Worm (Caenorhabditis elegans) whole organism, L4 larva: ENCODE results near the gene nspg-10.
A peak's percentile ranks its signal among the peaks of the same experiment; 100 is the strongest.

Experiments used
- F44E2.7 ChIP-seq: fragments of 200-800 bp; sonication (Bioruptor generic); IDR thresholded peaks from 2 replicates; pipeline ENCODE4 v2.1.2; 2022; ENCODE audit warnings: missing genetic modification characterization, missing compliant biosample characterization
- T20F7.1 ChIP-seq: fragments of 200-800 bp; sonication (Bioruptor generic); optimal IDR thresholded peaks from 2 replicates; lab custom pipeline; 2018; ENCODE audit warnings: mild to moderate bottlenecking, missing genetic modification characterization, missing compliant biosample characterization
- Y48G9A.11 ChIP-seq: fragments of 200-800 bp; sonication (Bioruptor generic); IDR thresholded peaks from 2 replicates; pipeline ENCODE4 v1.3.6; 2022; ENCODE audit warnings: missing genetic modification reagents, missing genetic modification characterization, missing compliant biosample characterization
- Y75B8A.6 ChIP-seq: fragments of 200-800 bp; sonication (Bioruptor generic); IDR thresholded peaks from 2 replicates; pipeline ENCODE4 v1.3.6; 2022; ENCODE audit warnings: missing genetic modification reagents, missing genetic modification characterization, missing compliant biosample characterization
- aha-1 ChIP-seq: fragments of 150-350 bp; peaks from one replicate; lab custom pipeline; 2014; ENCODE audit warnings: missing biosample characterization, missing genetic modification characterization
- aly-2 ChIP-seq: sonication (generic microtip); optimal IDR thresholded peaks from 2 replicates; lab custom pipeline; 2018; ENCODE audit warnings: missing biosample characterization, missing genetic modification characterization
- ama-1 ChIP-seq: fragments of 150-350 bp; optimal IDR thresholded peaks from 2 replicates; lab custom pipeline; 2014; ENCODE audit warnings: inconsistent platforms, mixed read lengths
- arid-1 ChIP-seq: fragments of 200-800 bp; sonication (Bioruptor generic); conservative IDR thresholded peaks from 2 replicates; pipeline ENCODE4 v1.3.6; 2022; ENCODE audit warnings: missing genetic modification reagents, missing genetic modification characterization, missing compliant biosample characterization
- attf-4 ChIP-seq: sonication (generic microtip); optimal IDR thresholded peaks from 3 replicates; lab custom pipeline; 2017; ENCODE audit warnings: missing biosample characterization, missing genetic modification characterization
- ceh-28 ChIP-seq: fragments of 150-350 bp; optimal IDR thresholded peaks from 2 replicates; lab custom pipeline; 2014; ENCODE audit warnings: missing biosample characterization, missing genetic modification reagents, missing genetic modification characterization
- ceh-32 ChIP-seq: sonication (generic microtip); optimal IDR thresholded peaks from 2 replicates; lab custom pipeline; 2016; ENCODE audit warnings: mild to moderate bottlenecking, missing genetic modification characterization, missing compliant biosample characterization; ENCODE audit not compliant: poor library complexity
- ces-1 ChIP-seq: fragments of 150-350 bp; sonication (generic microtip); optimal IDR thresholded peaks from 4 replicates; lab custom pipeline; 2014; ENCODE audit warnings: missing biosample characterization, missing genetic modification reagents, missing genetic modification characterization
- ctbp-1 ChIP-seq: fragments of 200-800 bp; sonication (Bioruptor generic); IDR thresholded peaks from 2 replicates; pipeline ENCODE4 v1.3.6; 2022; ENCODE audit warnings: missing genetic modification reagents, missing genetic modification characterization, missing compliant biosample characterization
- daf-19 ChIP-seq: fragments of 200-800 bp; sonication (Bioruptor generic); conservative IDR thresholded peaks from 2 replicates; pipeline ENCODE4 v1.3.6; 2022; ENCODE audit warnings: missing genetic modification characterization, missing compliant biosample characterization
- dmd-6 ChIP-seq: fragments of 200-800 bp; sonication (Bioruptor generic); IDR thresholded peaks from 2 replicates; pipeline ENCODE4 v1.3.6; 2022; ENCODE audit warnings: missing genetic modification reagents, missing genetic modification characterization, missing compliant biosample characterization
- duxl-1 ChIP-seq: sonication (generic microtip); optimal IDR thresholded peaks from 2 replicates; lab custom pipeline; 2016; ENCODE audit warnings: mild to moderate bottlenecking, missing genetic modification characterization, moderate library complexity, missing compliant biosample characterization; ENCODE audit not compliant: poor library complexity
- dve-1 ChIP-seq: sonication (generic microtip); optimal IDR thresholded peaks from 2 replicates; lab custom pipeline; 2017; ENCODE audit warnings: antibody characterized with exemption, mild to moderate bottlenecking, missing genetic modification characterization, missing compliant biosample characterization; ENCODE audit not compliant: insufficient read depth
- egl-43 ChIP-seq: fragments of 200-800 bp; sonication (Bioruptor generic); IDR thresholded peaks from 2 replicates; pipeline ENCODE4 v1.3.6; 2022; ENCODE audit warnings: missing genetic modification reagents, missing genetic modification characterization, missing compliant biosample characterization
- fkh-10 ChIP-seq: fragments of 150-350 bp; optimal IDR thresholded peaks from 2 replicates; lab custom pipeline; 2014; ENCODE audit warnings: missing biosample characterization, missing genetic modification reagents, missing genetic modification characterization
- hif-1 ChIP-seq, 2 experiments: sonication (generic microtip); optimal IDR thresholded peaks; 2 replicates each; lab custom pipeline; 2016 to 2017; ENCODE audit warnings: missing compliant biosample characterization in 2 of 2, missing genetic modification characterization in 2 of 2, missing genetic modification reagents in 2 of 2, missing genotype in 2 of 2, mild to moderate bottlenecking in 1 of 2
- hlh-11 ChIP-seq: fragments of 200-800 bp; sonication (Bioruptor generic); optimal IDR thresholded peaks from 2 replicates; lab custom pipeline; 2018; ENCODE audit warnings: mild to moderate bottlenecking, missing genetic modification characterization, missing compliant biosample characterization
- jun-1 ChIP-seq: fragments of 150-350 bp; optimal IDR thresholded peaks from 2 replicates; lab custom pipeline; 2014; ENCODE audit warnings: missing biosample characterization, missing genetic modification reagents, missing genetic modification characterization
- lin-1 ChIP-seq: fragments of 200-800 bp; sonication (Bioruptor generic); IDR thresholded peaks from 2 replicates; pipeline ENCODE4 v1.3.6; 2022; ENCODE audit warnings: missing genetic modification reagents, missing genetic modification characterization, missing compliant biosample characterization
- lin-29 ChIP-seq: fragments of 200-800 bp; sonication (Bioruptor generic); IDR thresholded peaks from 2 replicates; pipeline ENCODE4 v1.3.6; 2022; ENCODE audit warnings: missing genetic modification reagents, missing genetic modification characterization, missing compliant biosample characterization
- madf-5 ChIP-seq, 2 experiments: fragments of 200-800 bp; sonication (Bioruptor generic); IDR thresholded peaks; 2 replicates each; pipeline ENCODE4 v1.3.6; 2022; ENCODE audit warnings: missing compliant biosample characterization in 2 of 2, missing genetic modification characterization in 2 of 2
- madf-9 ChIP-seq: fragments of 200-800 bp; sonication (Bioruptor generic); conservative IDR thresholded peaks from 2 replicates; pipeline ENCODE4 v1.3.6; 2022; ENCODE audit warnings: missing genetic modification reagents, missing genetic modification characterization, missing compliant biosample characterization
- mdl-1 ChIP-seq, 2 experiments: fragments of 150-350 bp in 1 of 2; sonication (generic microtip) in 1 of 2; optimal IDR thresholded peaks; 2 replicates each; lab custom pipeline; 2014 to 2017; ENCODE audit warnings: missing biosample characterization in 2 of 2, missing genetic modification characterization in 2 of 2
- mes-2 ChIP-seq: sonication (generic microtip); optimal IDR thresholded peaks from 2 replicates; lab custom pipeline; 2016; ENCODE audit warnings: missing genotype, mild to moderate bottlenecking, missing genetic modification characterization, missing compliant biosample characterization; ENCODE audit not compliant: poor library complexity, severe bottlenecking
- nhr-237 ChIP-seq: sonication (generic microtip); optimal IDR thresholded peaks from 2 replicates; lab custom pipeline; 2017; ENCODE audit warnings: missing biosample characterization, missing genetic modification characterization
- nhr-48 ChIP-seq: sonication (generic microtip); optimal IDR thresholded peaks from 2 replicates; lab custom pipeline; 2016; ENCODE audit warnings: mild to moderate bottlenecking, missing genetic modification characterization, missing compliant biosample characterization
- nhr-6 ChIP-seq: fragments of 150-350 bp; optimal IDR thresholded peaks from 2 replicates; lab custom pipeline; 2014; ENCODE audit warnings: missing biosample characterization, missing genetic modification characterization
- pha-4 ChIP-seq, 2 experiments: fragments of 150-350 bp in 1 of 2; fragments of 200-800 bp in 1 of 2; sonication (Bioruptor generic) in 1 of 2; IDR thresholded peaks in 1 of 2; optimal IDR thresholded peaks in 1 of 2; 2 replicates each; pipeline versions ENCODE4 v1.3.6 to Lab custom; 2014 to 2022; ENCODE audit warnings: missing genetic modification characterization in 2 of 2, missing genetic modification reagents in 2 of 2, missing biosample characterization in 1 of 2, missing compliant biosample characterization in 1 of 2
- pqm-1 ChIP-seq: sonication (generic microtip); optimal IDR thresholded peaks from 2 replicates; lab custom pipeline; 2017; ENCODE audit warnings: missing biosample characterization, missing genetic modification characterization
- saeg-2 ChIP-seq: fragments of 200-800 bp; sonication (Bioruptor generic); IDR thresholded peaks from 2 replicates; pipeline ENCODE4 v1.3.6; 2022; ENCODE audit warnings: missing genetic modification reagents, missing genetic modification characterization, missing compliant biosample characterization
- set-16 ChIP-seq: fragments of 200-800 bp; sonication (Bioruptor generic); IDR thresholded peaks from 2 replicates; pipeline ENCODE4 v1.3.6; 2022; ENCODE audit warnings: missing genetic modification reagents, missing genetic modification characterization, missing compliant biosample characterization
- snpc-1.2 ChIP-seq: fragments of 200-800 bp; sonication (Bioruptor generic); IDR thresholded peaks from 2 replicates; pipeline ENCODE4 v1.3.6; 2022; ENCODE audit warnings: missing genetic modification reagents, missing genetic modification characterization, missing compliant biosample characterization
- unc-62 ChIP-seq, 3 experiments: fragments of 150-350 bp in 1 of 3; sonication (generic microtip); optimal IDR thresholded peaks in 2 of 3; peaks in 1 of 3; 1 replicate in 1 of 3; 2 replicates in 2 of 3; lab custom pipeline; 2014 to 2017; ENCODE audit warnings: missing biosample characterization in 3 of 3, missing genetic modification characterization in 3 of 3, missing genetic modification reagents in 3 of 3, missing genotype in 1 of 3
- zag-1 ChIP-seq: fragments of 150-350 bp; optimal IDR thresholded peaks from 2 replicates; lab custom pipeline; 2014; ENCODE audit warnings: missing biosample characterization, missing genetic modification characterization
- zfp-3 ChIP-seq: fragments of 200-800 bp; sonication (Bioruptor generic); conservative IDR thresholded peaks from 2 replicates; pipeline ENCODE4 v1.3.6; 2022; ENCODE audit warnings: missing genetic modification reagents, missing genetic modification characterization, missing compliant biosample characterization
- zip-2 ChIP-seq: fragments of 150-350 bp; optimal IDR thresholded peaks from 2 replicates; lab custom pipeline; 2014; ENCODE audit warnings: missing biosample characterization, missing genetic modification characterization
- ztf-11 ChIP-seq: fragments of 150-350 bp; optimal IDR thresholded peaks from 2 replicates; lab custom pipeline; 2014; ENCODE audit warnings: missing biosample characterization, missing genetic modification characterization
- ztf-7 ChIP-seq: fragments of 150-350 bp; optimal IDR thresholded peaks from 2 replicates; lab custom pipeline; 2014; ENCODE audit warnings: missing biosample characterization, missing genetic modification characterization

nspg-10 gene

DNA sequence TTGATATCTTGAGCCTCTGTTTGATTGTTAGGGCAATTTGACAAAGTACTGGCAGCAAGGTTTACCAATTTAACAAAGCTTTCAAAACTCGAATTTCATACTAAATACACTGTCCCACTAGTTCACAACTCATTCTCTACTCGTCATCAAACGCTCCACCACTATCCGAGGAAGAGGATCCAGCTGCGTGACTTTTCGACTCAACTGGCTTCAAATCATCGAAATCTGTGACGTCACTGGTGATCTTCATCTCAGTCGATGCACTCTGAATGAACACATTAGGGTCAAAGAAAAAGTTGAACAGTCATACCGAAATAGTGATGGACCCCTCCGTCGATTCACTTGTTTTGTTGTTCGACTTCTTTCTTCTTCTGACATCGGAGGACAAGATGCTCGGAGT lies 39.7 kb upstream of the nspg-10 start:
- peak; percentile 84 for TF ChIP-seq aha-1
- TF ChIP-seq daf-19 (GFP tag; lab: Robert Waterston, UW) = no peak
- no peak for TF ChIP-seq nhr-6 (tag; lab: Kevin White, UChicago)
- no peak for TF ChIP-seq Y75B8A.6 (GFP tag; lab: Robert Waterston, UW)
- TF ChIP-seq ama-1 (lab: Kevin White, UChicago) = peak; percentile 86
- no peak for TF ChIP-seq mdl-1 (tag; optimal IDR thresholded peaks at IDR 0.05; lab: Kevin White, UChicago)
- TF ChIP-seq lin-1 (GFP tag; lab: Robert Waterston, UW) = no peak

DNA sequence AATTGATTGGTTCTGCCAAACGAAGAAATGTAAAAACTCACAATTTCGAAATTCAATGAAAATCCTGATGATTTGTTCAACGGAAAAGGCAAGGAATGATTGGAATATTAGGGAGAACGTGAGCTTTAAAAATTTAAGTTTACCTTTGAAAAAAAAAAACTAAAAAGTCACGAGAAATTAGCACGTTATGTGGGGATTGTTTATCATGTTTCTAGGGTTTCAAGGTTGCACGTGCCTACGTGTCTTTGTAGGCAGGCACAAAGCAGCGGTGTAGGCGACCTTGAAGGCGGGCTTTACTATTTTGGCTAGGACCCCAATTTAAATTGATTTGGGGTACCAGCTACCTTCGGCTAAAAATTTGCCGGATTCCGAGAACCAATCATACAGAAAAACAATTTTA lies 38.2 kb upstream of the nspg-10 start, which contains the start of gene F28E10.4:
TSS of gene F28E10.4 (minus strand) at position 101 of the 400 bp plus-strand sequence.
- TF ChIP-seq unc-62 (GFP tag; optimal IDR thresholded peaks at IDR 0.05 in 1 of 2; lab: Kevin White, UChicago) = peak in 1 of 2 experiments; percentile 86
- TF ChIP-seq unc-62 (tag; optimal IDR thresholded peaks at IDR 0.05; lab: Kevin White, UChicago) = no peak
- no peak for TF ChIP-seq T20F7.1 (GFP tag; lab: Kevin White, UChicago)
- TF ChIP-seq jun-1 (tag; lab: Kevin White, UChicago) = no peak

DNA sequence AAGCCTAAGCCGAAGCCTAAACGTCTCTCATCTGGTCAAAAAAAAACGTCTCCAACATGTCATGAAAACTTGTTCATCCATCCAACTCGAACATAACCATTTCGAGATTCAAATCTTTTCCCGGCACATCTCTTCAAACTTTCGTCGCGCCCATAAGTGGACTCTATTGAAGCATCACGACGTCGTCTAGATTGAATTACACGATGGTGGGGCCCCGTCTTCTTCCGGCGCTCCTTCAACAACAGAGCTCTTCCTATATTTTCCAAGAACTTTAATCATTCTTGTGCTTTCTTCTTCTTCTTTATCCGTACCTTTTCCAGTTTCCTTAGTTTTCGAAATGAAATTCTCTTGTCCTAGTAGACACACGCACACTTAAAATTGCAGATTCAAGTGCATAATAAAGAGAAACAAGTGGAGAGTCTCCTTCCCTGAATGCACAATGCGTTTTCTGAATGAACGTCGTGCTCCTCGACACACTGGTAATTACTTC lies 37.1 kb upstream of the nspg-10 start, which contains the start of gene F28E10.1:
TSS of gene F28E10.1 (plus strand) at position 440 of the 490 bp plus-strand sequence.
- TF ChIP-seq ctbp-1 (GFP tag; lab: Robert Waterston, UW) (peak; percentile 56; the same call in 1 of the 2 replicates), hif-1 (tag; optimal IDR thresholded peaks at IDR 0.05; lab: Kevin White, UChicago) (no peak), ces-1 (GFP tag; lab: Kevin White, UChicago) (peak; percentile 8), T20F7.1 (GFP tag; lab: Kevin White, UChicago) (no peak), unc-62 (GFP tag; optimal IDR thresholded peaks at IDR 0.05 in 1 of 2; lab: Kevin White, UChicago) (peak in 1 of 2 experiments; percentile 92), unc-62 (tag; optimal IDR thresholded peaks at IDR 0.05; lab: Kevin White, UChicago) (no peak), ceh-32 (tag; lab: Kevin White, UChicago) (no peak), F44E2.7 (GFP tag; lab: Robert Waterston, UW) (no peak), fkh-10 (GFP tag; lab: Kevin White, UChicago) (peak; percentile 82), nhr-237 (tag; lab: Kevin White, UChicago) (no peak), nhr-48 (tag; lab: Kevin White, UChicago) (no peak)
- TF ChIP-seq, all 104 proteins: peak for 4

DNA sequence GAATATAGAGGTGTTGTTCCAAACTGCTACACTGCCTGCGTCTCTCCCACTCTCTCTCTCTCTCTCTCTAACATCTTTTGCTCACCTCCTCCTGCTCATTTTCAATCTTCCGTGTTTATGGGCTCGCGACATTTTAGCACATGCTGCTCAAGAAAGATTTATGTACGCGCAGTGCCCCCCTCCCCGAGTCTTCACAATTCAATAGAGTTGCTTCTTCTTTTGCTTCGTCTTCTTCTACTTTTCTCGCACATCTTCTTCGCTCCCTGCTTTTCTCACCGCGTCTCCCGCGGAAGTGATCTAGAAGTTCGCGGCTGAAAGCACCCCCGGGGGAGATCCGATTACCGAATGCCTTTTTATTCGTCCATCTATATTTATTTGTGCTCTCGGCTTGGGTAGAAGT lies 35.0 kb upstream of the nspg-10 start:
- no peak for TF ChIP-seq egl-43 (GFP tag; lab: Robert Waterston, UW)
- no peak for TF ChIP-seq madf-9 (GFP tag; lab: Robert Waterston, UW)
- no peak for TF ChIP-seq ztf-11 (tag; lab: Kevin White, UChicago)
- TF ChIP-seq duxl-1 = no peak
- TF ChIP-seq daf-19 (GFP tag; lab: Robert Waterston, UW) = no peak
- TF ChIP-seq attf-4 (tag; lab: Kevin White, UChicago) = no peak
- no peak for TF ChIP-seq zag-1 (tag; lab: Kevin White, UChicago)
- TF ChIP-seq madf-5 (GFP tag; IDR thresholded peaks at IDR 0.05; lab: Robert Waterston, UW) = no peak
- TF ChIP-seq unc-62 (GFP tag; optimal IDR thresholded peaks at IDR 0.05 in 1 of 2; lab: Kevin White, UChicago) = no peak
- no peak for TF ChIP-seq unc-62 (tag; optimal IDR thresholded peaks at IDR 0.05; lab: Kevin White, UChicago)
- no peak for TF ChIP-seq nhr-6 (tag; lab: Kevin White, UChicago)
- TF ChIP-seq T20F7.1 (GFP tag; lab: Kevin White, UChicago) = no peak
- no peak for TF ChIP-seq saeg-2 (GFP tag; lab: Robert Waterston, UW)
- no peak for TF ChIP-seq lin-29 (GFP tag; lab: Robert Waterston, UW)
- TF ChIP-seq mes-2 = peak; percentile 4
- TF ChIP-seq Y48G9A.11 = no peak
- TF ChIP-seq pqm-1 (tag; lab: Kevin White, UChicago) = no peak
- TF ChIP-seq ztf-7 (tag; lab: Kevin White, UChicago) = no peak
- TF ChIP-seq hlh-11 (tag; lab: Kevin White, UChicago) = no peak
- TF ChIP-seq zip-2 (tag; lab: Kevin White, UChicago) = no peak
- TF ChIP-seq snpc-1.2 = no peak
- no peak for TF ChIP-seq zfp-3 (GFP tag; lab: Robert Waterston, UW)
- TF ChIP-seq F44E2.7 (GFP tag; lab: Robert Waterston, UW) = no peak
- no peak for TF ChIP-seq dmd-6 (GFP tag; lab: Robert Waterston, UW)
- TF ChIP-seq aly-2 (tag; lab: Kevin White, UChicago) = no peak
- TF ChIP-seq set-16 (GFP tag; lab: Robert Waterston, UW) = peak; percentile 31; the same call in 1 of the 2 replicates
- no peak for TF ChIP-seq pha-4 (GFP tag; IDR thresholded peaks at IDR 0.05; lab: Robert Waterston, UW)
- no peak for TF ChIP-seq pha-4 (tag; optimal IDR thresholded peaks at IDR 0.05; lab: Kevin White, UChicago)
- no peak for TF ChIP-seq jun-1 (tag; lab: Kevin White, UChicago)
- no peak for TF ChIP-seq ceh-28
- no peak for TF ChIP-seq dve-1 (tag; lab: Kevin White, UChicago)
- TF ChIP-seq arid-1 = no peak
